Fruit fly (Drosophila melanogaster) Kc167 (cell line): ENCODE results near the gene Idh3b.

Experiments used
- Myc ChIP-seq: fragments of >200 bp; optimal IDR thresholded peaks from 2 replicates; lab custom pipeline; 2017; ENCODE audit warnings: missing external identifiers
- Sin3A ChIP-seq: fragments of >200 bp; optimal IDR thresholded peaks from 2 replicates; lab custom pipeline; 2018; ENCODE audit warnings: missing external identifiers
- h ChIP-seq: fragments of >200 bp; optimal IDR thresholded peaks from 3 replicates; lab custom pipeline; 2018; ENCODE audit warnings: missing external identifiers
- insv ChIP-seq: fragments of >200 bp; optimal IDR thresholded peaks from 3 replicates; lab custom pipeline; 2018; ENCODE audit warnings: missing external identifiers
- psq ChIP-seq: fragments of >200 bp; optimal IDR thresholded peaks from 2 replicates; lab custom pipeline; 2017; ENCODE audit warnings: missing external identifiers
- ttk ChIP-seq: sonication (Bioruptor generic); optimal IDR thresholded peaks from 2 replicates; lab custom pipeline; 2017; ENCODE audit warnings: missing external identifiers

The Idh3b gene

dm6 chr3R:22023041-22023626, 4.0 kb upstream of the Idh3b start, which contains the start of the genes Mitofilin and mRpL35:
Gene Mitofilin, minus strand, starts transcription at chr3R:22023335.
Gene mRpL35, plus strand, starts transcription at chr3R:22023527.
- TF ChIP-seq Myc (lab: Kevin White, UChicago) (no peak), insv (lab: Kevin White, UChicago) (no peak), psq (lab: Kevin White, UChicago) (no peak), Sin3A (lab: Kevin White, UChicago) (no peak), ttk (lab: Kevin White, UChicago) (no peak), h (no peak)

- TF ChIP-seq psq (lab: Kevin White, UChicago): no peak
- no peak for TF ChIP-seq Sin3A (lab: Kevin White, UChicago)
Observed at dm6 chr3R:22022623-22023022, 3.4 kb upstream of the Idh3b start.

dm6 chr3R:22014397-22014796, 4.8 kb downstream of the Idh3b start, which contains the start of gene Theg:
Gene Theg, plus strand, starts transcription at chr3R:22014697.
- no peak for TF ChIP-seq h
- TF ChIP-seq psq (lab: Kevin White, UChicago): no peak
- no peak for TF ChIP-seq Sin3A (lab: Kevin White, UChicago)
- TF ChIP-seq insv (lab: Kevin White, UChicago): no peak
- TF ChIP-seq ttk (lab: Kevin White, UChicago): no peak
- no peak for TF ChIP-seq Myc (lab: Kevin White, UChicago)

- TF ChIP-seq ttk (lab: Kevin White, UChicago): no peak
- no peak for TF ChIP-seq insv (lab: Kevin White, UChicago)
- TF ChIP-seq Sin3A (lab: Kevin White, UChicago): no peak
- no peak for TF ChIP-seq psq (lab: Kevin White, UChicago)
- no peak for TF ChIP-seq Myc (lab: Kevin White, UChicago)
- no peak for TF ChIP-seq h
Observed at dm6 chr3R:22003508-22003907, 15.7 kb downstream of the Idh3b start.

dm6 chr3R:21999641-22000040, 19.5 kb downstream of the Idh3b start:
- TF ChIP-seq Myc (lab: Kevin White, UChicago) (no peak), Sin3A (lab: Kevin White, UChicago) (no peak)

dm6 chr3R:21998877-21999276, 20.3 kb downstream of the Idh3b start:
- TF ChIP-seq Myc (lab: Kevin White, UChicago) (no peak), Sin3A (lab: Kevin White, UChicago) (no peak), insv (lab: Kevin White, UChicago) (no peak), psq (lab: Kevin White, UChicago) (no peak), h (no peak), ttk (lab: Kevin White, UChicago) (no peak)

- TF ChIP-seq ttk (lab: Kevin White, UChicago) (no peak), psq (lab: Kevin White, UChicago) (no peak), insv (lab: Kevin White, UChicago) (no peak), h (no peak), Sin3A (lab: Kevin White, UChicago) (no peak), Myc (lab: Kevin White, UChicago) (no peak)
Observed at dm6 chr3R:21992909-21993308, 26.3 kb downstream of the Idh3b start.

dm6 chr3R:21991603-21992002, 27.6 kb downstream of the Idh3b start:
- TF ChIP-seq ttk (lab: Kevin White, UChicago) (no peak), h (no peak), psq (lab: Kevin White, UChicago) (no peak), Myc (lab: Kevin White, UChicago) (no peak), insv (lab: Kevin White, UChicago) (no peak)

- no peak for TF ChIP-seq h
Observed at dm6 chr3R:21989770-21990169, 29.4 kb downstream of the Idh3b start.

dm6 chr3R:21987546-21987945, 31.6 kb downstream of the Idh3b start:
- TF ChIP-seq Sin3A (lab: Kevin White, UChicago) (no peak), Myc (lab: Kevin White, UChicago) (no peak), insv (lab: Kevin White, UChicago) (no peak), psq (lab: Kevin White, UChicago) (no peak), h (no peak), ttk (lab: Kevin White, UChicago) (no peak)

- no peak for TF ChIP-seq h
- TF ChIP-seq insv (lab: Kevin White, UChicago): no peak
- TF ChIP-seq psq (lab: Kevin White, UChicago): no peak
- no peak for TF ChIP-seq ttk (lab: Kevin White, UChicago)
- no peak for TF ChIP-seq Sin3A (lab: Kevin White, UChicago)
- no peak for TF ChIP-seq Myc (lab: Kevin White, UChicago)
Observed at dm6 chr3R:21979386-21979785, 39.8 kb downstream of the Idh3b start.

dm6 chr3R:21977784-21978183, 41.4 kb downstream of the Idh3b start:
- no peak for TF ChIP-seq insv (lab: Kevin White, UChicago)
- TF ChIP-seq psq (lab: Kevin White, UChicago): no peak
- TF ChIP-seq ttk (lab: Kevin White, UChicago): no peak
- TF ChIP-seq h: no peak
- no peak for TF ChIP-seq Myc (lab: Kevin White, UChicago)
- TF ChIP-seq Sin3A (lab: Kevin White, UChicago): no peak

dm6 chr3R:21976954-21977353, 42.2 kb downstream of the Idh3b start:
- no peak for TF ChIP-seq ttk (lab: Kevin White, UChicago)
- TF ChIP-seq psq (lab: Kevin White, UChicago): no peak
- no peak for TF ChIP-seq Myc (lab: Kevin White, UChicago)
- no peak for TF ChIP-seq Sin3A (lab: Kevin White, UChicago)
- TF ChIP-seq h: no peak
- TF ChIP-seq insv (lab: Kevin White, UChicago): no peak
